Fruit fly (Drosophila melanogaster): ENCODE results near the gene Sgs8.

The Sgs8 gene

DNA sequence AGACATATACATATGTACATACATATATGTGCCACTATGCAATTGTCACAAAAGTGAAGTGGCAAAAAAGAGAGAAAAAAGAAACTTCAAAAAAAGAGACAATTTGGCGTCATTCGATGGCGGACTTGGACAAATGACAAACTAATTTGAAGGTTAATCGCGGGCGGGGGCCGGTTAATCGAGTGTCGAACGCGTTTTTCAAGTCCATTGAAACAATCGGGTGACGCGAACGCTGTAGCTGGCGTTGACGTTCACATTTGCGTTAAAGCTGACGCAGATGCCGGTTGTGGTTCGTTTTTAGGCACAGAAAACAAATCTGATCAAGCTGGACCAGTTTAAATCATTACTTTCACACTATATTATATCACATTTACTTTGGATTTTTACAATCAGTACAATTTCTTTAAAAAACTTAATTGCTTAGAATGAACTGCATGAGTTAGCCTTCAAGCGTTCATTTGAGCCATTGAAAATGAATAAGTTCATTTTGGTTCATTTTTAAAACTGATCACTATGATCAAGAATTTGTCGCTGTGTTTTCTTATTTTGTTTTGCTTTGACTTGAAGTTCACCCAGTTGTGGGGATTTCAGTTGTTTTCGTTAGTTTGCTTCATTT lies 24.6 kb upstream of the Sgs8 start (continued):
- TF ChIP-seq Dll (GFP tag; IDR thresholded peaks at IDR 0.05; ENCODE audit: partially characterized antibody), result no peak
- peak; percentile 30 for TF ChIP-seq Myb (GFP tag; optimal IDR thresholded peaks at IDR 0.05)
- peak; percentile 15 for TF ChIP-seq fu2 (GFP tag; optimal IDR thresholded peaks at IDR 0.05)
- TF ChIP-seq CG8290 (GFP tag; optimal IDR thresholded peaks at IDR 0.05), result no peak
- TF ChIP-seq CG8290 (tag; optimal IDR thresholded peaks at IDR 0.05), result peak in 1 of 2 experiments; percentile 52
- TF ChIP-seq Hsf (GFP tag; optimal IDR thresholded peaks at IDR 0.05), result peak; percentile 37
- TF ChIP-seq CG12659 (GFP tag; optimal IDR thresholded peaks at IDR 0.05), result peak; percentile 38
- no peak for TF ChIP-seq CG6854 (GFP tag; optimal IDR thresholded peaks at IDR 0.05)
- peak; percentile 24 for TF ChIP-seq Bteb2 (GFP tag; optimal IDR thresholded peaks at IDR 0.05)
- TF ChIP-seq CG13624 (GFP tag; optimal IDR thresholded peaks at IDR 0.05), result peak; percentile 57
- peak; percentile 38 for TF ChIP-seq pum (GFP tag; optimal IDR thresholded peaks at IDR 0.05)
- TF ChIP-seq gt (GFP tag; IDR thresholded peaks at IDR 0.05), result no peak
- TF ChIP-seq Ravus (GFP tag; IDR thresholded peaks at IDR 0.05), result no peak
- TF ChIP-seq CG1529 (GFP tag; optimal IDR thresholded peaks at IDR 0.05), result no peak
- no peak for TF ChIP-seq psq (GFP tag; optimal IDR thresholded peaks at IDR 0.05)
- peak in 1 of 2 experiments; percentile 18 for TF ChIP-seq chif (GFP tag; optimal IDR thresholded peaks at IDR 0.05)
- TF ChIP-seq org-1 (GFP tag; optimal IDR thresholded peaks at IDR 0.05), result peak; percentile 61
- peak; percentile 14 for TF ChIP-seq Fer2 (tag; optimal IDR thresholded peaks at IDR 0.05)
- TF ChIP-seq CG15514 (GFP tag; optimal IDR thresholded peaks at IDR 0.05), result peak; percentile 14
- peak; percentile 25 for TF ChIP-seq Max (GFP tag; optimal IDR thresholded peaks at IDR 0.05)
- peak; percentile 53 for TF ChIP-seq CG12104 (GFP tag; optimal IDR thresholded peaks at IDR 0.05)
- peak; percentile 19 for TF ChIP-seq HHEX (GFP tag; optimal IDR thresholded peaks at IDR 0.05)
- TF ChIP-seq Ets97D (GFP tag; optimal IDR thresholded peaks at IDR 0.05), result no peak
- TF ChIP-seq disco-r (GFP tag; optimal IDR thresholded peaks at IDR 0.05), result no peak
- TF ChIP-seq Trl (optimal IDR thresholded peaks at IDR 0.05), result no peak
- peak; percentile 38 for TF ChIP-seq Trl (GFP tag; optimal IDR thresholded peaks at IDR 0.05)
- TF ChIP-seq CG3838 (GFP tag; optimal IDR thresholded peaks at IDR 0.05), result no peak
- TF ChIP-seq Adf1 (GFP tag; IDR thresholded peaks at IDR 0.05), result no peak
- peak; percentile 40; the same call in 1 of the 2 replicates for TF ChIP-seq HLH3B (GFP tag; IDR thresholded peaks at IDR 0.05)
- TF ChIP-seq Neu2 (GFP tag; optimal IDR thresholded peaks at IDR 0.05; ENCODE audit: borderline replicate concordance), result no peak
- TF ChIP-seq p53 (GFP tag; optimal IDR thresholded peaks at IDR 0.05), result no peak
- TF ChIP-seq CG10431 (GFP tag; optimal IDR thresholded peaks at IDR 0.05), result no peak
- peak; percentile 23 for TF ChIP-seq Camta (GFP tag; optimal IDR thresholded peaks at IDR 0.05)
- peak; percentile 43 for TF ChIP-seq ind (GFP tag; optimal IDR thresholded peaks at IDR 0.05)
- no peak for TF ChIP-seq ash1 (GFP tag; optimal IDR thresholded peaks at IDR 0.05)
- TF ChIP-seq nerfin-2 (GFP tag; IDR thresholded peaks at IDR 0.05; ENCODE audit: partially characterized antibody), result no peak
- no peak for TF ChIP-seq E2f1 (GFP tag; IDR thresholded peaks at IDR 0.05)
- TF ChIP-seq CG9727 (GFP tag; optimal IDR thresholded peaks at IDR 0.05), result peak; percentile 22
- TF ChIP-seq dmrt11E (tag; optimal IDR thresholded peaks at IDR 0.05), result no peak
- no peak for TF ChIP-seq da (GFP tag; optimal IDR thresholded peaks at IDR 0.05)
- no peak for TF ChIP-seq CG9797 (GFP tag; optimal IDR thresholded peaks at IDR 0.05)
- TF ChIP-seq CG11456 (GFP tag; IDR thresholded peaks at IDR 0.05), result no peak
- TF ChIP-seq CG7271 (tag; optimal IDR thresholded peaks at IDR 0.05), result no peak
- no peak for TF ChIP-seq CG6813 (GFP tag; optimal IDR thresholded peaks at IDR 0.05)
- peak; percentile 27; the same call in 1 of the 2 replicates for TF ChIP-seq Xrp1 (GFP tag; IDR thresholded peaks at IDR 0.05)
- TF ChIP-seq CG18599 (GFP tag; optimal IDR thresholded peaks at IDR 0.05), result peak; percentile 69
- no peak for TF ChIP-seq dati (GFP tag; IDR thresholded peaks at IDR 0.05)
- peak; percentile 24 for TF ChIP-seq fd96Cb (tag; optimal IDR thresholded peaks at IDR 0.05)
- TF ChIP-seq CG33213 (GFP tag; optimal IDR thresholded peaks at IDR 0.05), result no peak
- TF ChIP-seq bsh (GFP tag; optimal IDR thresholded peaks at IDR 0.05), result peak in 1 of 2 experiments; percentile 1
- TF ChIP-seq CG7839 (tag; optimal IDR thresholded peaks at IDR 0.05), result peak; percentile 58
